Fruit fly (Drosophila melanogaster) whole organism, prepupa: Measurements from ENCODE around the gene Tsf2.
A peak's percentile ranks its signal among the peaks of the same experiment; 100 is the strongest.

Source experiments
- CG10669 ChIP-seq: fragments of 200-800 bp; sonication (Bioruptor generic); optimal IDR thresholded peaks from 3 replicates; lab custom pipeline; 2018; ENCODE audit warnings: missing biosample characterization, mild to moderate bottlenecking, missing genetic modification characterization, moderate library complexity
- CG11294 ChIP-seq: fragments of 200-800 bp; sonication (Bioruptor generic); IDR thresholded peaks from 2 replicates; pipeline ENCODE4 v1.3.6; 2022; ENCODE audit warnings: missing biosample characterization, missing genetic modification characterization
- CG11762 ChIP-seq: fragments of 200-800 bp; sonication (Bioruptor generic); optimal IDR thresholded peaks from 3 replicates; lab custom pipeline; 2016; ENCODE audit warnings: missing biosample characterization, missing genetic modification characterization; ENCODE audit not compliant: insufficient read depth
- CG11902 ChIP-seq: fragments of 200-800 bp; sonication (Bioruptor generic); optimal IDR thresholded peaks from 3 replicates; lab custom pipeline; 2016; ENCODE audit warnings: missing biosample characterization, missing genetic modification characterization
- CG15336 ChIP-seq: fragments of 200-800 bp; sonication (Bioruptor generic); IDR thresholded peaks from 2 replicates; pipeline ENCODE4 v1.3.6; 2022; ENCODE audit warnings: missing biosample characterization, missing genetic modification characterization
- CG1621 ChIP-seq: fragments of 200-800 bp; sonication (Bioruptor generic); optimal IDR thresholded peaks from 3 replicates; lab custom pipeline; 2018; ENCODE audit warnings: missing biosample characterization, mild to moderate bottlenecking, missing genetic modification characterization
- CG16779 ChIP-seq: fragments of 200-800 bp; sonication (Bioruptor generic); optimal IDR thresholded peaks from 3 replicates; lab custom pipeline; 2017; ENCODE audit warnings: missing biosample characterization, mild to moderate bottlenecking, missing genetic modification characterization
- CG3032 ChIP-seq: fragments of 200-800 bp; optimal IDR thresholded peaks from 2 replicates; lab custom pipeline; 2019; ENCODE audit warnings: missing biosample characterization, mild to moderate bottlenecking, missing genetic modification characterization, moderate library complexity
- CG32006 ChIP-seq: fragments of 200-800 bp; sonication (Bioruptor generic); optimal IDR thresholded peaks from 3 replicates; lab custom pipeline; 2017; ENCODE audit warnings: missing biosample characterization, mild to moderate bottlenecking, missing genetic modification characterization
- CG3919 ChIP-seq: fragments of 200-800 bp; sonication (Bioruptor generic); optimal IDR thresholded peaks from 3 replicates; lab custom pipeline; 2016; ENCODE audit warnings: missing biosample characterization, missing genetic modification characterization
- CG4318 ChIP-seq: fragments of 200-800 bp; sonication (Bioruptor generic); optimal IDR thresholded peaks from 3 replicates; lab custom pipeline; 2017; ENCODE audit warnings: missing biosample characterization, mild to moderate bottlenecking, missing genetic modification characterization
- CG6163 ChIP-seq: fragments of 200-800 bp; sonication (Bioruptor generic); IDR thresholded peaks from 3 replicates; pipeline ENCODE4 v1.3.6; 2022; ENCODE audit warnings: missing biosample characterization, missing genetic modification characterization
- CG6276 ChIP-seq: fragments of 200-800 bp; sonication (Bioruptor generic); optimal IDR thresholded peaks from 2 replicates; lab custom pipeline; 2017; ENCODE audit warnings: missing biosample characterization, mild to moderate bottlenecking, missing genetic modification characterization
- CG6792 ChIP-seq: fragments of 200-800 bp; sonication (Bioruptor generic); optimal IDR thresholded peaks from 3 replicates; lab custom pipeline; 2016; ENCODE audit warnings: missing biosample characterization, missing genetic modification characterization
- CG8119 ChIP-seq: fragments of 200-800 bp; sonication (Bioruptor generic); IDR thresholded peaks from 3 replicates; pipeline ENCODE4 v1.3.6; 2022; ENCODE audit warnings: missing biosample characterization, missing genetic modification characterization
- CG8632 ChIP-seq: fragments of 200-800 bp; sonication (Bioruptor generic); optimal IDR thresholded peaks from 3 replicates; lab custom pipeline; 2016; ENCODE audit warnings: missing biosample characterization, missing genetic modification characterization
- CG9139 ChIP-seq: fragments of 200-800 bp; sonication (Bioruptor generic); optimal IDR thresholded peaks from 3 replicates; lab custom pipeline; 2017; ENCODE audit warnings: missing biosample characterization, mild to moderate bottlenecking, missing genetic modification characterization
- Eip75B ChIP-seq: fragments of 200-800 bp; sonication (Bioruptor generic); optimal IDR thresholded peaks from 3 replicates; lab custom pipeline; 2016; ENCODE audit warnings: missing biosample characterization, missing genetic modification characterization
- Eip93F ChIP-seq: fragments of 200-800 bp; sonication (Bioruptor generic); optimal IDR thresholded peaks from 2 replicates; lab custom pipeline; 2016; ENCODE audit warnings: missing biosample characterization, mild to moderate bottlenecking, missing genetic modification characterization
- Ets21C ChIP-seq: fragments of 200-800 bp; sonication (Bioruptor generic); optimal IDR thresholded peaks from 3 replicates; lab custom pipeline; 2016; ENCODE audit warnings: missing biosample characterization, missing genetic modification characterization
- Gug ChIP-seq: fragments of 200-800 bp; sonication (Bioruptor generic); IDR thresholded peaks from 2 replicates; pipeline ENCODE4 v1.3.6; 2022; ENCODE audit warnings: missing biosample characterization, missing genetic modification characterization
- Lpt ChIP-seq: fragments of 200-800 bp; sonication (Bioruptor generic); optimal IDR thresholded peaks from 3 replicates; lab custom pipeline; 2016; ENCODE audit warnings: missing biosample characterization, missing genetic modification characterization
- OdsH ChIP-seq: fragments of 200-800 bp; sonication (Bioruptor generic); optimal IDR thresholded peaks from 3 replicates; lab custom pipeline; 2016; ENCODE audit warnings: missing biosample characterization, missing genetic modification characterization
- Smox ChIP-seq: fragments of 200-800 bp; sonication (Bioruptor generic); optimal IDR thresholded peaks from 3 replicates; lab custom pipeline; 2016; ENCODE audit warnings: missing biosample characterization, missing genetic modification characterization
- Sox102F ChIP-seq: fragments of 200-800 bp; sonication (Bioruptor generic); optimal IDR thresholded peaks from 2 replicates; lab custom pipeline; 2016; ENCODE audit warnings: missing biosample characterization, mild to moderate bottlenecking, missing genetic modification characterization
- cyc ChIP-seq: fragments of 200-800 bp; sonication (Bioruptor generic); optimal IDR thresholded peaks from 3 replicates; lab custom pipeline; 2016; ENCODE audit warnings: missing biosample characterization, missing genetic modification characterization
- dac ChIP-seq: fragments of 200-800 bp; sonication (Bioruptor generic); optimal IDR thresholded peaks from 2 replicates; lab custom pipeline; 2017; ENCODE audit warnings: missing biosample characterization, mild to moderate bottlenecking, missing genetic modification characterization
- esn ChIP-seq: fragments of 200-800 bp; sonication (Bioruptor generic); optimal IDR thresholded peaks from 2 replicates; lab custom pipeline; 2016; ENCODE audit warnings: missing biosample characterization, mild to moderate bottlenecking, missing genetic modification characterization, moderate library complexity
- fd85E ChIP-seq: fragments of 200-800 bp; sonication (Bioruptor generic); optimal IDR thresholded peaks from 3 replicates; lab custom pipeline; 2016; ENCODE audit warnings: missing biosample characterization, missing genetic modification characterization
- fkh ChIP-seq: fragments of 200-800 bp; sonication (Bioruptor generic); optimal IDR thresholded peaks from 3 replicates; lab custom pipeline; 2017; ENCODE audit warnings: missing biosample characterization, mild to moderate bottlenecking, missing genetic modification characterization, moderate library complexity
- lz ChIP-seq: fragments of 200-800 bp; sonication (Bioruptor generic); optimal IDR thresholded peaks from 3 replicates; lab custom pipeline; 2016; ENCODE audit warnings: missing biosample characterization, missing genetic modification characterization
- pdm3 ChIP-seq: fragments of 200-800 bp; sonication (Bioruptor generic); optimal IDR thresholded peaks from 3 replicates; lab custom pipeline; 2016; ENCODE audit warnings: missing biosample characterization, missing genetic modification characterization
- salr ChIP-seq, 2 experiments: fragments of 200-800 bp; sonication (Bioruptor generic); optimal IDR thresholded peaks; 3 replicates each; lab custom pipeline; 2016 to 2018; ENCODE audit warnings: missing biosample characterization in 2 of 2, missing genetic modification characterization in 2 of 2, mild to moderate bottlenecking in 1 of 2
- spab ChIP-seq: fragments of 200-800 bp; sonication (Bioruptor generic); optimal IDR thresholded peaks from 2 replicates; lab custom pipeline; 2017; ENCODE audit warnings: missing biosample characterization, mild to moderate bottlenecking, missing genetic modification characterization, missing genetic modification reagents
- svp ChIP-seq: fragments of 200-800 bp; sonication (Bioruptor generic); peaks from one replicate; lab custom pipeline; 2016; ENCODE audit warnings: missing biosample characterization, missing genetic modification characterization
- vri ChIP-seq: fragments of 200-800 bp; sonication (Bioruptor generic); optimal IDR thresholded peaks from 3 replicates; lab custom pipeline; 2016; ENCODE audit warnings: missing biosample characterization, mild to moderate bottlenecking, missing genetic modification characterization

Tsf2 gene

dm6 chr3L:12514762-12515215 is 18.7 kb downstream of the Tsf2 start, which contains the start of the genes sti and tral (continued):
- TF ChIP-seq Eip93F (GFP tag; lab: Kevin White, UChicago) (peak; percentile 22), fd85E (GFP tag; lab: Kevin White, UChicago) (peak; percentile 54), CG4318 (GFP tag; lab: Kevin White, UChicago) (peak; percentile 48), Ets21C (peak; percentile 84), svp (GFP tag; lab: Kevin White, UChicago) (no peak), CG11902 (GFP tag; lab: Kevin White, UChicago) (peak; percentile 82), Lpt (GFP tag; lab: Kevin White, UChicago) (peak; percentile 38), CG6163 (peak; percentile 68), CG3919 (GFP tag; lab: Kevin White, UChicago) (peak; percentile 89), Sox102F (GFP tag; lab: Kevin White, UChicago) (peak; percentile 72), spab (GFP tag; lab: Kevin White, UChicago) (no peak), CG16779 (tag; lab: Kevin White, UChicago) (no peak), CG3032 (tag; lab: Kevin White, UChicago) (peak; percentile 71), CG8632 (GFP tag; lab: Kevin White, UChicago) (peak; percentile 69), CG11294 (GFP tag; lab: Robert Waterston, UW) (peak; percentile 27; the same call in 1 of the 2 replicates), Gug (GFP tag; lab: Robert Waterston, UW) (peak; percentile 70), cyc (GFP tag; lab: Kevin White, UChicago) (peak; percentile 90), vri (no peak), CG6792 (GFP tag; lab: Kevin White, UChicago) (peak; percentile 82), pdm3 (GFP tag; lab: Kevin White, UChicago) (no peak), CG1621 (tag; lab: Kevin White, UChicago) (peak; percentile 62), Smox (GFP tag; lab: Kevin White, UChicago) (no peak), Eip75B (GFP tag; lab: Kevin White, UChicago) (no peak), CG8119 (GFP tag; lab: Robert Waterston, UW) (0 out of 3 replicates have a peak, but pooled peaks have one; percentile 15), OdsH (GFP tag; lab: Kevin White, UChicago) (peak; percentile 87), CG10669 (GFP tag; lab: Kevin White, UChicago) (no peak), fkh (GFP tag; lab: Kevin White, UChicago) (peak; percentile 55), CG11762 (GFP tag; lab: Kevin White, UChicago) (no peak), CG15336 (GFP tag; lab: Robert Waterston, UW) (no peak; the same call in 1 of the 2 replicates)

- TF ChIP-seq Eip93F (GFP tag; lab: Kevin White, UChicago) = no peak
- no peak for TF ChIP-seq CG11294 (GFP tag; lab: Robert Waterston, UW)
- no peak for TF ChIP-seq Eip75B (GFP tag; lab: Kevin White, UChicago)
- no peak for TF ChIP-seq vri
- no peak for TF ChIP-seq CG6163
- no peak for TF ChIP-seq CG9139 (GFP tag; lab: Kevin White, UChicago)
- no peak for TF ChIP-seq CG6276 (GFP tag; lab: Kevin White, UChicago)
- no peak for TF ChIP-seq salr (GFP tag; optimal IDR thresholded peaks at IDR 0.05; lab: Kevin White, UChicago)
- no peak for TF ChIP-seq Gug (GFP tag; lab: Robert Waterston, UW)
- TF ChIP-seq cyc (GFP tag; lab: Kevin White, UChicago) = no peak
- no peak for TF ChIP-seq svp (GFP tag; lab: Kevin White, UChicago)
- no peak for TF ChIP-seq dac (GFP tag; lab: Kevin White, UChicago)
- no peak for TF ChIP-seq CG4318 (GFP tag; lab: Kevin White, UChicago)
- TF ChIP-seq CG15336 (GFP tag; lab: Robert Waterston, UW) = no peak
- no peak for TF ChIP-seq lz (GFP tag; lab: Kevin White, UChicago)
- no peak for TF ChIP-seq CG32006 (GFP tag; lab: Kevin White, UChicago)
- no peak for TF ChIP-seq esn (GFP tag; lab: Kevin White, UChicago)
These were observed 26.0 kb downstream of the Tsf2 start, which contains the start of gene CG10654 for dm6 chr3L:12507571-12507970. Gene CG10654 (minus strand): TSS chr3L:12507840.
